Fruit fly (Drosophila melanogaster) whole organism, prepupa: ENCODE data around the gene CG6106.

Source experiments
- Blimp-1 ChIP-seq: fragments of 200-800 bp; sonication (Bioruptor generic); optimal IDR thresholded peaks from 3 replicates; lab custom pipeline; 2017; ENCODE audit warnings: missing biosample characterization, missing genetic modification characterization, mild to moderate bottlenecking, moderate library complexity, missing genetic modification reagents
- CG10631 ChIP-seq: fragments of 200-800 bp; sonication (Bioruptor generic); optimal IDR thresholded peaks from 2 replicates; lab custom pipeline; 2016; ENCODE audit warnings: missing biosample characterization, missing genetic modification characterization
- CG10669 ChIP-seq: fragments of 200-800 bp; sonication (Bioruptor generic); optimal IDR thresholded peaks from 3 replicates; lab custom pipeline; 2018; ENCODE audit warnings: missing biosample characterization, mild to moderate bottlenecking, missing genetic modification characterization, moderate library complexity
- CG11762 ChIP-seq: fragments of 200-800 bp; sonication (Bioruptor generic); optimal IDR thresholded peaks from 3 replicates; lab custom pipeline; 2016; ENCODE audit warnings: missing biosample characterization, missing genetic modification characterization; ENCODE audit not compliant: insufficient read depth
- CG11902 ChIP-seq: fragments of 200-800 bp; sonication (Bioruptor generic); optimal IDR thresholded peaks from 3 replicates; lab custom pipeline; 2016; ENCODE audit warnings: missing biosample characterization, missing genetic modification characterization
- CG15336 ChIP-seq: fragments of 200-800 bp; sonication (Bioruptor generic); IDR thresholded peaks from 2 replicates; pipeline ENCODE4 v1.3.6; 2022; ENCODE audit warnings: missing biosample characterization, missing genetic modification characterization
- CG1621 ChIP-seq: fragments of 200-800 bp; sonication (Bioruptor generic); optimal IDR thresholded peaks from 3 replicates; lab custom pipeline; 2018; ENCODE audit warnings: missing biosample characterization, mild to moderate bottlenecking, missing genetic modification characterization
- CG16779 ChIP-seq: fragments of 200-800 bp; sonication (Bioruptor generic); optimal IDR thresholded peaks from 3 replicates; lab custom pipeline; 2017; ENCODE audit warnings: missing biosample characterization, mild to moderate bottlenecking, missing genetic modification characterization
- CG3032 ChIP-seq: fragments of 200-800 bp; optimal IDR thresholded peaks from 2 replicates; lab custom pipeline; 2019; ENCODE audit warnings: missing biosample characterization, mild to moderate bottlenecking, missing genetic modification characterization, moderate library complexity
- CG31627 ChIP-seq: fragments of 200-800 bp; sonication (Bioruptor generic); optimal IDR thresholded peaks from 3 replicates; lab custom pipeline; 2016; ENCODE audit warnings: missing biosample characterization, missing genetic modification characterization
- CG32006 ChIP-seq: fragments of 200-800 bp; sonication (Bioruptor generic); optimal IDR thresholded peaks from 3 replicates; lab custom pipeline; 2017; ENCODE audit warnings: missing biosample characterization, mild to moderate bottlenecking, missing genetic modification characterization
- CG34406 ChIP-seq: fragments of 200-800 bp; sonication (Bioruptor generic); optimal IDR thresholded peaks from 3 replicates; lab custom pipeline; 2016; ENCODE audit warnings: missing biosample characterization, missing genetic modification characterization
- CG4318 ChIP-seq: fragments of 200-800 bp; sonication (Bioruptor generic); optimal IDR thresholded peaks from 3 replicates; lab custom pipeline; 2017; ENCODE audit warnings: missing biosample characterization, mild to moderate bottlenecking, missing genetic modification characterization
- CG6163 ChIP-seq: fragments of 200-800 bp; sonication (Bioruptor generic); IDR thresholded peaks from 3 replicates; pipeline ENCODE4 v1.3.6; 2022; ENCODE audit warnings: missing biosample characterization, missing genetic modification characterization
- CG6276 ChIP-seq: fragments of 200-800 bp; sonication (Bioruptor generic); optimal IDR thresholded peaks from 2 replicates; lab custom pipeline; 2017; ENCODE audit warnings: missing biosample characterization, mild to moderate bottlenecking, missing genetic modification characterization
- CG6792 ChIP-seq: fragments of 200-800 bp; sonication (Bioruptor generic); optimal IDR thresholded peaks from 3 replicates; lab custom pipeline; 2016; ENCODE audit warnings: missing biosample characterization, missing genetic modification characterization
- CG6808 ChIP-seq: fragments of 200-800 bp; sonication (Bioruptor generic); optimal IDR thresholded peaks from 3 replicates; lab custom pipeline; 2017; ENCODE audit warnings: missing biosample characterization, missing genetic modification characterization, mild to moderate bottlenecking, moderate library complexity, missing genetic modification reagents
- CG6854 ChIP-seq: fragments of 200-800 bp; sonication (Bioruptor generic); optimal IDR thresholded peaks from 2 replicates; lab custom pipeline; 2017; ENCODE audit warnings: missing biosample characterization, mild to moderate bottlenecking, missing genetic modification characterization
- CG8119 ChIP-seq: fragments of 200-800 bp; sonication (Bioruptor generic); IDR thresholded peaks from 3 replicates; pipeline ENCODE4 v1.3.6; 2022; ENCODE audit warnings: missing biosample characterization, missing genetic modification characterization
- CG8319 ChIP-seq: fragments of 200-800 bp; sonication (Bioruptor generic); optimal IDR thresholded peaks from 3 replicates; lab custom pipeline; 2016; ENCODE audit warnings: missing biosample characterization, missing genetic modification characterization
- CG8632 ChIP-seq: fragments of 200-800 bp; sonication (Bioruptor generic); optimal IDR thresholded peaks from 3 replicates; lab custom pipeline; 2016; ENCODE audit warnings: missing biosample characterization, missing genetic modification characterization
- CG9139 ChIP-seq: fragments of 200-800 bp; sonication (Bioruptor generic); optimal IDR thresholded peaks from 3 replicates; lab custom pipeline; 2017; ENCODE audit warnings: missing biosample characterization, mild to moderate bottlenecking, missing genetic modification characterization
- Eip75B ChIP-seq: fragments of 200-800 bp; sonication (Bioruptor generic); optimal IDR thresholded peaks from 3 replicates; lab custom pipeline; 2016; ENCODE audit warnings: missing biosample characterization, missing genetic modification characterization
- Eip78C ChIP-seq: fragments of 200-800 bp; sonication (Bioruptor generic); peaks from one replicate; lab custom pipeline; 2016; ENCODE audit warnings: missing biosample characterization, missing genetic modification characterization
- Eip93F ChIP-seq: fragments of 200-800 bp; sonication (Bioruptor generic); optimal IDR thresholded peaks from 2 replicates; lab custom pipeline; 2016; ENCODE audit warnings: missing biosample characterization, mild to moderate bottlenecking, missing genetic modification characterization
- Ets21C ChIP-seq: fragments of 200-800 bp; sonication (Bioruptor generic); optimal IDR thresholded peaks from 3 replicates; lab custom pipeline; 2016; ENCODE audit warnings: missing biosample characterization, missing genetic modification characterization
- Ets96B ChIP-seq: fragments of 200-800 bp; optimal IDR thresholded peaks from 2 replicates; lab custom pipeline; 2019; ENCODE audit warnings: missing biosample characterization, mild to moderate bottlenecking, missing genetic modification characterization, moderate library complexity
- Gug ChIP-seq: fragments of 200-800 bp; sonication (Bioruptor generic); IDR thresholded peaks from 2 replicates; pipeline ENCODE4 v1.3.6; 2022; ENCODE audit warnings: missing biosample characterization, missing genetic modification characterization
- Hr38 ChIP-seq: sonication (Bioruptor generic); optimal IDR thresholded peaks from 2 replicates; lab custom pipeline; 2016; ENCODE audit warnings: missing biosample characterization, missing genetic modification characterization
- Hr39 ChIP-seq: fragments of 200-800 bp; sonication (Bioruptor generic); optimal IDR thresholded peaks from 2 replicates; lab custom pipeline; 2016; ENCODE audit warnings: missing biosample characterization, missing genetic modification characterization
- Lpt ChIP-seq: fragments of 200-800 bp; sonication (Bioruptor generic); optimal IDR thresholded peaks from 3 replicates; lab custom pipeline; 2016; ENCODE audit warnings: missing biosample characterization, missing genetic modification characterization
- Met ChIP-seq: fragments of 200-800 bp; sonication (Bioruptor generic); optimal IDR thresholded peaks from 3 replicates; lab custom pipeline; 2016; ENCODE audit warnings: missing biosample characterization, missing genetic modification characterization
- Smox ChIP-seq: fragments of 200-800 bp; sonication (Bioruptor generic); optimal IDR thresholded peaks from 3 replicates; lab custom pipeline; 2016; ENCODE audit warnings: missing biosample characterization, missing genetic modification characterization
- Sox14 ChIP-seq: fragments of 200-800 bp; sonication (Bioruptor generic); optimal IDR thresholded peaks from 3 replicates; lab custom pipeline; 2016; ENCODE audit warnings: missing biosample characterization, missing genetic modification characterization
- cyc ChIP-seq: fragments of 200-800 bp; sonication (Bioruptor generic); optimal IDR thresholded peaks from 3 replicates; lab custom pipeline; 2016; ENCODE audit warnings: missing biosample characterization, missing genetic modification characterization
- eg ChIP-seq: fragments of 200-800 bp; sonication (Bioruptor generic); IDR thresholded peaks from 3 replicates; pipeline ENCODE4 v1.3.6; 2022; ENCODE audit warnings: missing biosample characterization, missing genetic modification characterization
- esn ChIP-seq: fragments of 200-800 bp; sonication (Bioruptor generic); optimal IDR thresholded peaks from 2 replicates; lab custom pipeline; 2016; ENCODE audit warnings: missing biosample characterization, mild to moderate bottlenecking, missing genetic modification characterization, moderate library complexity
- fd59A ChIP-seq: fragments of 200-800 bp; sonication (Bioruptor generic); optimal IDR thresholded peaks from 2 replicates; lab custom pipeline; 2017; ENCODE audit warnings: missing biosample characterization, mild to moderate bottlenecking, missing genetic modification characterization, missing genetic modification reagents
- fd85E ChIP-seq: fragments of 200-800 bp; sonication (Bioruptor generic); optimal IDR thresholded peaks from 3 replicates; lab custom pipeline; 2016; ENCODE audit warnings: missing biosample characterization, missing genetic modification characterization
- fkh ChIP-seq: fragments of 200-800 bp; sonication (Bioruptor generic); optimal IDR thresholded peaks from 3 replicates; lab custom pipeline; 2017; ENCODE audit warnings: missing biosample characterization, mild to moderate bottlenecking, missing genetic modification characterization, moderate library complexity
- net ChIP-seq: fragments of 200-800 bp; sonication (Bioruptor generic); optimal IDR thresholded peaks from 3 replicates; lab custom pipeline; 2016; ENCODE audit warnings: missing biosample characterization, missing genetic modification characterization
- pdm3 ChIP-seq: fragments of 200-800 bp; sonication (Bioruptor generic); optimal IDR thresholded peaks from 3 replicates; lab custom pipeline; 2016; ENCODE audit warnings: missing biosample characterization, missing genetic modification characterization
- salr ChIP-seq, 2 experiments: fragments of 200-800 bp; sonication (Bioruptor generic); optimal IDR thresholded peaks; 3 replicates each; lab custom pipeline; 2016 to 2018; ENCODE audit warnings: missing biosample characterization in 2 of 2, missing genetic modification characterization in 2 of 2, mild to moderate bottlenecking in 1 of 2
- spab ChIP-seq: fragments of 200-800 bp; sonication (Bioruptor generic); optimal IDR thresholded peaks from 2 replicates; lab custom pipeline; 2017; ENCODE audit warnings: missing biosample characterization, mild to moderate bottlenecking, missing genetic modification characterization, missing genetic modification reagents
- svp ChIP-seq: fragments of 200-800 bp; sonication (Bioruptor generic); peaks from one replicate; lab custom pipeline; 2016; ENCODE audit warnings: missing biosample characterization, missing genetic modification characterization
- topi ChIP-seq: fragments of 200-800 bp; sonication (Bioruptor generic); optimal IDR thresholded peaks from 3 replicates; lab custom pipeline; 2016; ENCODE audit warnings: missing biosample characterization, missing genetic modification characterization
- vri ChIP-seq: fragments of 200-800 bp; sonication (Bioruptor generic); optimal IDR thresholded peaks from 3 replicates; lab custom pipeline; 2016; ENCODE audit warnings: missing biosample characterization, mild to moderate bottlenecking, missing genetic modification characterization

CG6106 gene

dm6 chrX:18364999-18365398 lies 6.3 kb downstream of the CG6106 start:
- no peak for TF ChIP-seq Ets96B (tag; lab: Kevin White, UChicago)
- no peak for TF ChIP-seq Blimp-1 (GFP tag; lab: Kevin White, UChicago)
- TF ChIP-seq cyc (GFP tag; lab: Kevin White, UChicago) = no peak
- TF ChIP-seq CG4318 (GFP tag; lab: Kevin White, UChicago) = no peak
- no peak for TF ChIP-seq Gug (GFP tag; lab: Robert Waterston, UW)
- no peak for TF ChIP-seq svp (GFP tag; lab: Kevin White, UChicago)
- no peak for TF ChIP-seq CG11762 (GFP tag; lab: Kevin White, UChicago)
- TF ChIP-seq Smox = no peak
- no peak for TF ChIP-seq Hr38
- TF ChIP-seq CG6276 (GFP tag; lab: Kevin White, UChicago) = no peak
- TF ChIP-seq Eip78C (GFP tag; lab: Kevin White, UChicago) = no peak
- TF ChIP-seq CG6163 = no peak
- TF ChIP-seq spab (GFP tag; lab: Kevin White, UChicago) = no peak
- no peak for TF ChIP-seq CG1621 (tag; lab: Kevin White, UChicago)

- TF ChIP-seq CG10669 (GFP tag; lab: Kevin White, UChicago) = peak; percentile 7
- no peak for TF ChIP-seq esn (GFP tag; lab: Kevin White, UChicago)
- peak; percentile 35 for TF ChIP-seq CG6854 (GFP tag; lab: Kevin White, UChicago)
- no peak for TF ChIP-seq CG4318 (GFP tag; lab: Kevin White, UChicago)
- TF ChIP-seq CG31627 = peak; percentile 5
- TF ChIP-seq cyc (GFP tag; lab: Kevin White, UChicago) = no peak
- no peak for TF ChIP-seq Blimp-1 (GFP tag; lab: Kevin White, UChicago)
- TF ChIP-seq eg (GFP tag; lab: Robert Waterston, UW) = peak; percentile 50; the same call in 2 of the 3 replicates
- TF ChIP-seq Gug (GFP tag; lab: Robert Waterston, UW) = no peak
- TF ChIP-seq Hr39 = peak; percentile 7
- peak; percentile 46 for TF ChIP-seq CG16779 (tag; lab: Kevin White, UChicago)
- peak; percentile 22 for TF ChIP-seq CG3032 (tag; lab: Kevin White, UChicago)
- no peak for TF ChIP-seq Met
- no peak for TF ChIP-seq CG8319 (GFP tag; lab: Kevin White, UChicago)
- TF ChIP-seq Eip93F (GFP tag; lab: Kevin White, UChicago) = no peak
- TF ChIP-seq Ets96B (tag; lab: Kevin White, UChicago) = peak; percentile 1
- TF ChIP-seq CG8119 (GFP tag; lab: Robert Waterston, UW) = no peak; the same call in 2 of the 3 replicates
- no peak for TF ChIP-seq CG6792
- TF ChIP-seq svp (GFP tag; lab: Kevin White, UChicago) = peak; percentile 90
- no peak for TF ChIP-seq CG34406 (GFP tag; lab: Kevin White, UChicago)
- no peak for TF ChIP-seq CG10631 (GFP tag; lab: Kevin White, UChicago)
- TF ChIP-seq Sox14 = peak; percentile 52
- TF ChIP-seq CG15336 = peak; percentile 34
- TF ChIP-seq CG11902 (GFP tag; lab: Kevin White, UChicago) = no peak
- no peak for TF ChIP-seq topi (GFP tag; lab: Kevin White, UChicago)
- TF ChIP-seq vri (GFP tag; lab: Kevin White, UChicago) = peak; percentile 97
- TF ChIP-seq Eip75B (GFP tag; lab: Kevin White, UChicago) = peak; percentile 40
- no peak for TF ChIP-seq fd59A (GFP tag; lab: Kevin White, UChicago)
- TF ChIP-seq CG8632 (GFP tag; lab: Kevin White, UChicago) = no peak
- peak; percentile 51 for TF ChIP-seq Lpt
- TF ChIP-seq Smox = no peak
- no peak for TF ChIP-seq CG6276 (GFP tag; lab: Kevin White, UChicago)
- TF ChIP-seq CG6163 = peak; percentile 27; the same call in 1 of the 3 replicates
- peak; percentile 15 for TF ChIP-seq CG6808 (GFP tag; lab: Kevin White, UChicago)
- peak; percentile 80 for TF ChIP-seq Eip78C (GFP tag; lab: Kevin White, UChicago)
- TF ChIP-seq net (GFP tag; lab: Kevin White, UChicago) = no peak
- TF ChIP-seq CG9139 = peak; percentile 29
- TF ChIP-seq pdm3 (GFP tag; lab: Kevin White, UChicago) = no peak
- TF ChIP-seq fd85E (GFP tag; lab: Kevin White, UChicago) = no peak
- no peak for TF ChIP-seq Ets21C
- TF ChIP-seq salr (GFP tag; optimal IDR thresholded peaks at IDR 0.05; lab: Kevin White, UChicago) = peak in 1 of 2 experiments; percentile 53
- no peak for TF ChIP-seq CG32006
- peak; percentile 85 for TF ChIP-seq fkh
- no peak for TF ChIP-seq Hr38
Measured at dm6 chrX:18366033-18366850, 7.6 kb downstream of the CG6106 start, which contains the start of gene CrebB. Gene CrebB (plus strand): TSS chrX:18366357.
